Worm (Caenorhabditis elegans): ENCODE data around the gene sdz-5.

sdz-5 gene

ce11 chrII:3051332-3051731, 42.8 kb downstream of the sdz-5 start:
- TF ChIP-seq ceh-36 (tag; optimal IDR thresholded peaks at IDR 0.05) = no peak
- no peak for TF ChIP-seq tbx-37 (GFP tag; conservative IDR thresholded peaks at IDR 0.05)
- no peak for TF ChIP-seq aly-1 (tag; optimal IDR thresholded peaks at IDR 0.05)
- no peak for TF ChIP-seq B0310.2 (tag; optimal IDR thresholded peaks at IDR 0.05)
- no peak for TF ChIP-seq ceh-13 (GFP tag; optimal IDR thresholded peaks at IDR 0.05)

- TF ChIP-seq hmbx-1 (tag; optimal IDR thresholded peaks at IDR 0.05) (no peak), ama-1 (optimal IDR thresholded peaks at IDR 0.05) (no peak), aly-1 (tag; optimal IDR thresholded peaks at IDR 0.05) (no peak), scrt-1 (GFP tag; IDR thresholded peaks at IDR 0.05) (no peak), ceh-13 (GFP tag; optimal IDR thresholded peaks at IDR 0.05) (no peak), ceh-36 (tag; optimal IDR thresholded peaks at IDR 0.05) (no peak), ets-7 (tag; optimal IDR thresholded peaks at IDR 0.05) (no peak), tbx-11 (GFP tag; IDR thresholded peaks at IDR 0.05) (no peak), B0310.2 (tag; optimal IDR thresholded peaks at IDR 0.05) (no peak), flt-1 (GFP tag; IDR thresholded peaks at IDR 0.05) (no peak), F13C5.2 (tag; optimal IDR thresholded peaks at IDR 0.05) (no peak), hmg-4 (GFP tag; optimal IDR thresholded peaks at IDR 0.05) (no peak), tra-4 (tag; optimal IDR thresholded peaks at IDR 0.05) (no peak), hnd-1 (tag; optimal IDR thresholded peaks at IDR 0.05) (no peak), pes-1 (GFP tag; IDR thresholded peaks at IDR 0.05) (no peak), sea-1 (GFP tag; conservative IDR thresholded peaks at IDR 0.05) (no peak), tbx-37 (GFP tag; conservative IDR thresholded peaks at IDR 0.05) (no peak)
Observed at ce11 chrII:3052843-3053242, 44.3 kb downstream of the sdz-5 start.

DNA sequence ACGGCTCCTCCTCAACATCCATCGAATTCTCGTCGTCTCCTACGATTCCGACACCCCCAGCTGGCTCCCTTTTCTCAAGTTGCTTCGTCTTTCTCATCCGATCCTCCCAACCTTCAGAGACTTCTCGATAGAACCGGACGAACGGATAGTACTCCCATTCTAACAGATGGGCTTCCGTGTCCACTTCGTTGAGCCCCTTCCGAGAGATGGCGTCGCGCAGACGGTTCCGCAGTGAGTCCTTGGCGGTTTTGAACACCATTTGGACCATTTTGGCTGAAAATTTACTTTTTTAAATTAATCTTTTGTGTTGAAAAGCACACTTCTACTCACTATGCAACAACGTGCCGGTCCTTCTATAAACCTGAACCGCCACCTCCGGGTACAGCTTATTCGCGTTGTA, 45.2 kb downstream of the sdz-5 start:
- no peak for TF ChIP-seq ama-1 (optimal IDR thresholded peaks at IDR 0.05)
- no peak for TF ChIP-seq pes-1 (GFP tag; IDR thresholded peaks at IDR 0.05)
- TF ChIP-seq scrt-1 (GFP tag; IDR thresholded peaks at IDR 0.05) = no peak
- no peak for TF ChIP-seq ets-7 (tag; optimal IDR thresholded peaks at IDR 0.05)
- TF ChIP-seq flt-1 (GFP tag; IDR thresholded peaks at IDR 0.05) = no peak
- no peak for TF ChIP-seq B0310.2 (tag; optimal IDR thresholded peaks at IDR 0.05)
- TF ChIP-seq hmg-4 (GFP tag; optimal IDR thresholded peaks at IDR 0.05) = no peak
- no peak for TF ChIP-seq ceh-13 (GFP tag; optimal IDR thresholded peaks at IDR 0.05)
- no peak for TF ChIP-seq tbx-11 (GFP tag; IDR thresholded peaks at IDR 0.05)
- no peak for TF ChIP-seq tbx-37 (GFP tag; conservative IDR thresholded peaks at IDR 0.05)
- no peak for TF ChIP-seq sea-1 (GFP tag; conservative IDR thresholded peaks at IDR 0.05)
- TF ChIP-seq tra-4 (tag; optimal IDR thresholded peaks at IDR 0.05) = no peak
- no peak for TF ChIP-seq ceh-36 (tag; optimal IDR thresholded peaks at IDR 0.05)
- TF ChIP-seq F13C5.2 (tag; optimal IDR thresholded peaks at IDR 0.05) = no peak
- no peak for TF ChIP-seq hnd-1 (tag; optimal IDR thresholded peaks at IDR 0.05)
- TF ChIP-seq hmbx-1 (tag; optimal IDR thresholded peaks at IDR 0.05) = no peak
- no peak for TF ChIP-seq aly-1 (tag; optimal IDR thresholded peaks at IDR 0.05)

DNA sequence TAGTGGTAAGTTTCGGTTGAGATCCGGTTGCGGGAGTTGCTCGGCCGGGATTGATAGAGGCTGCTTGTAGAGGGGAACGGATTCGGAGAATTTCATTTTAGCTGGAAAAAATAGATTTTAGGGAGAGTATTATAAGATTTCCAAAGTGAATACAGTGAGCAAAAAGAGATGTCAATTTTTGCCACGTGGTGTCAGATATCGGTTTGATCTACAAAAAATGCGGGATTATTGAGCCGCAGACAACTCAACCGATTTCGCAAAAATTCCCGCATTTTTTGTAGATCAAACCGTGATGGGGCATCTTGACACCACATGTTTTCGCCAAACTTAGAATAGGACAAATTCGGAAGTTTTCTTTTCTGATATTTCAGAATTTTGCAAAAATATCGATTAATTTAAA, 45.7 kb downstream of the sdz-5 start, which contains the start of gene lido-13:
Gene lido-13, minus strand, starts transcription at position 101 of the 400 bp plus-strand sequence.
- no peak for TF ChIP-seq tra-4 (tag; optimal IDR thresholded peaks at IDR 0.05)
- no peak for TF ChIP-seq F13C5.2 (tag; optimal IDR thresholded peaks at IDR 0.05)
- TF ChIP-seq tbx-37 (GFP tag; conservative IDR thresholded peaks at IDR 0.05) = no peak
- no peak for TF ChIP-seq hnd-1 (tag; optimal IDR thresholded peaks at IDR 0.05)
- TF ChIP-seq pes-1 (GFP tag; IDR thresholded peaks at IDR 0.05) = no peak
- no peak for TF ChIP-seq sea-1 (GFP tag; conservative IDR thresholded peaks at IDR 0.05)
- no peak for TF ChIP-seq flt-1 (GFP tag; IDR thresholded peaks at IDR 0.05)
- TF ChIP-seq tbx-11 (GFP tag; IDR thresholded peaks at IDR 0.05) = no peak

ce11 chrII:3054622-3055021, 46.1 kb downstream of the sdz-5 start:
- TF ChIP-seq ceh-13 (GFP tag; optimal IDR thresholded peaks at IDR 0.05) (no peak), pes-1 (GFP tag; IDR thresholded peaks at IDR 0.05) (no peak), ceh-36 (tag; optimal IDR thresholded peaks at IDR 0.05) (no peak), hmbx-1 (tag; optimal IDR thresholded peaks at IDR 0.05) (no peak), aly-1 (tag; optimal IDR thresholded peaks at IDR 0.05) (peak; percentile 36)

- peak; percentile 9 for TF ChIP-seq aly-1 (tag; optimal IDR thresholded peaks at IDR 0.05)
- TF ChIP-seq hmg-4 (GFP tag; optimal IDR thresholded peaks at IDR 0.05) = peak; percentile 44
- no peak for TF ChIP-seq hnd-1 (tag; optimal IDR thresholded peaks at IDR 0.05)
- TF ChIP-seq ceh-36 (tag; optimal IDR thresholded peaks at IDR 0.05) = peak; percentile 9
- TF ChIP-seq F13C5.2 (tag; optimal IDR thresholded peaks at IDR 0.05) = peak; percentile 49
Observed at ce11 chrII:3055531-3055930, 47.0 kb downstream of the sdz-5 start.

- TF ChIP-seq scrt-1 (GFP tag; IDR thresholded peaks at IDR 0.05) = no peak
- no peak for TF ChIP-seq ceh-36 (tag; optimal IDR thresholded peaks at IDR 0.05)
- TF ChIP-seq ceh-13 (GFP tag; optimal IDR thresholded peaks at IDR 0.05) = no peak
- no peak for TF ChIP-seq hmg-4 (GFP tag; optimal IDR thresholded peaks at IDR 0.05)
- TF ChIP-seq hnd-1 (tag; optimal IDR thresholded peaks at IDR 0.05) = no peak
- TF ChIP-seq aly-1 (tag; optimal IDR thresholded peaks at IDR 0.05) = no peak
- TF ChIP-seq ama-1 (optimal IDR thresholded peaks at IDR 0.05) = no peak
- TF ChIP-seq tbx-11 (GFP tag; IDR thresholded peaks at IDR 0.05) = no peak
- TF ChIP-seq F13C5.2 (tag; optimal IDR thresholded peaks at IDR 0.05) = no peak
- no peak for TF ChIP-seq hmbx-1 (tag; optimal IDR thresholded peaks at IDR 0.05)
- no peak for TF ChIP-seq pes-1 (GFP tag; IDR thresholded peaks at IDR 0.05)
- no peak for TF ChIP-seq sea-1 (GFP tag; conservative IDR thresholded peaks at IDR 0.05)
- no peak for TF ChIP-seq ets-7 (tag; optimal IDR thresholded peaks at IDR 0.05)
- TF ChIP-seq flt-1 (GFP tag; IDR thresholded peaks at IDR 0.05) = no peak
- TF ChIP-seq B0310.2 (tag; optimal IDR thresholded peaks at IDR 0.05) = no peak
- no peak for TF ChIP-seq tbx-37 (GFP tag; conservative IDR thresholded peaks at IDR 0.05)
- TF ChIP-seq tra-4 (tag; optimal IDR thresholded peaks at IDR 0.05) = no peak
Observed at ce11 chrII:3056266-3056872, 47.9 kb downstream of the sdz-5 start, which contains the start of gene lin-8. Gene lin-8 (plus strand): TSS chrII:3056822.

All from whole organism, early embryonic.